Worm (Caenorhabditis elegans): ENCODE data around the gene exo-1.

- TF ChIP-seq arid-1 (GFP tag; conservative IDR thresholded peaks at IDR 0.05) (no peak), zag-1 (tag; optimal IDR thresholded peaks at IDR 0.05) (no peak), attf-4 (tag; optimal IDR thresholded peaks at IDR 0.05) (no peak), aly-2 (tag; optimal IDR thresholded peaks at IDR 0.05) (no peak)
These were observed 47.0 kb upstream of the exo-1 start, which contains the start of gene lis-1 for ce11 chrIII:13376304-13376760.

Measured in whole organism, L4 larva.